Worm (Caenorhabditis elegans): ENCODE results near the gene rog-1.

DNA sequence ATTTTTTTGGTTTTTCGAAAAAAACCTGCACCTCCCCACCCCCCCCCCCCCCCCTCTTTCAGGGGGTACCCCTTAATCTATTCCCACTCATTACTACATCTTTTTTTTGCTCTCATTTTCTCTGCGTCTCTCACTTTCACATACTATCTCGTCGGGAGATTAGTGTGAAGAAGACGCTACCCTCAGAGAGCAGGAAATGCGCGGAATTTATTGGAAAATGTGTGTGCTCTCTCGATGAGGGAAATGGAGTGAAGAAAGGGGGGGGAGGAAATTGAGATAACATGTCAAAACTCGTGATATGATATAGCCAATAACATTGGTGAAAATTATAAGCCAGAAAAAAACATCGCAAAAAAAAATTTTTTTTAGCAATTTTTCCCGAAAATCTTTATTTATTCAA is 49.2 kb downstream of the rog-1 start:
- TF ChIP-seq sea-2 (GFP tag; IDR thresholded peaks at IDR 0.05): no peak
- TF ChIP-seq pha-4 (tag; optimal IDR thresholded peaks at IDR 0.05): no peak
- no peak for TF ChIP-seq unc-62 (GFP tag; optimal IDR thresholded peaks at IDR 0.05)
